Worm (Caenorhabditis elegans) whole organism, late embryonic: Measurements from ENCODE around the gene F13H8.1.

ENCODE experiments used
- dve-1 ChIP-seq: sonication (generic microtip); optimal IDR thresholded peaks from 2 replicates; lab custom pipeline; 2017; ENCODE audit warnings: antibody characterized with exemption, mild to moderate bottlenecking, missing genetic modification characterization, missing compliant biosample characterization
- ets-4 ChIP-seq: sonication (generic microtip); optimal IDR thresholded peaks from 2 replicates; lab custom pipeline; 2016; ENCODE audit warnings: missing genetic modification characterization, missing compliant biosample characterization
- fkh-10 ChIP-seq: fragments of 150-350 bp; optimal IDR thresholded peaks from 2 replicates; lab custom pipeline; 2014; ENCODE audit warnings: missing biosample characterization, missing genetic modification reagents, missing genetic modification characterization
- hlh-30 ChIP-seq: sonication (generic microtip); optimal IDR thresholded peaks from 2 replicates; lab custom pipeline; 2017; ENCODE audit warnings: antibody characterized with exemption, missing genetic modification characterization, missing compliant biosample characterization; ENCODE audit not compliant: insufficient read depth
- lin-11 ChIP-seq: fragments of 200-800 bp; sonication (Bioruptor generic); optimal IDR thresholded peaks from 2 replicates; lab custom pipeline; 2018; ENCODE audit warnings: mild to moderate bottlenecking, missing genetic modification characterization, missing compliant biosample characterization
- nhr-11 ChIP-seq: fragments of 150-350 bp; optimal IDR thresholded peaks from 2 replicates; lab custom pipeline; 2014; ENCODE audit warnings: missing biosample characterization, missing genetic modification characterization
- odd-2 ChIP-seq: sonication (generic microtip); optimal IDR thresholded peaks from 2 replicates; lab custom pipeline; 2017; ENCODE audit warnings: antibody characterized with exemption, mild to moderate bottlenecking, missing genetic modification characterization, missing compliant biosample characterization
- pag-3 ChIP-seq: sonication (generic microtip); optimal IDR thresholded peaks from 2 replicates; lab custom pipeline; 2016; ENCODE audit warnings: missing compliant biosample characterization, missing genetic modification characterization, borderline replicate concordance
- pha-4 ChIP-seq: fragments of 150-350 bp; optimal IDR thresholded peaks from 2 replicates; lab custom pipeline; 2018; ENCODE audit warnings: missing biosample characterization, missing genetic modification reagents, missing genetic modification characterization
- sdc-2 ChIP-seq: sonication (generic microtip); optimal IDR thresholded peaks from 2 replicates; lab custom pipeline; 2016; ENCODE audit warnings: missing genotype, missing genetic modification characterization, missing compliant biosample characterization
- sox-4 ChIP-seq: sonication (generic microtip); optimal IDR thresholded peaks from 2 replicates; lab custom pipeline; 2017; ENCODE audit warnings: mild to moderate bottlenecking, missing genetic modification characterization, inconsistent platforms, missing compliant biosample characterization

- TF ChIP-seq lin-11 (tag; lab: Kevin White, UChicago), result no peak
- TF ChIP-seq sdc-2 (tag; lab: Kevin White, UChicago), result no peak
- no peak for TF ChIP-seq nhr-11 (tag; lab: Kevin White, UChicago)
- TF ChIP-seq odd-2 (tag; lab: Kevin White, UChicago), result no peak
- TF ChIP-seq fkh-10 (GFP tag; lab: Kevin White, UChicago), result no peak
- TF ChIP-seq pha-4 (tag; lab: Kevin White, UChicago), result no peak
- TF ChIP-seq hlh-30 (tag; lab: Kevin White, UChicago), result no peak
- no peak for TF ChIP-seq ets-4 (tag; lab: Kevin White, UChicago)
- no peak for TF ChIP-seq pag-3
- TF ChIP-seq sox-4 (tag; lab: Kevin White, UChicago), result no peak
- no peak for TF ChIP-seq dve-1 (tag; lab: Kevin White, UChicago)
These were observed 37.6 kb downstream of the F13H8.1 start, which contains the start of gene efr-3 for ce11 chrII:6320655-6321388.
